Fruit fly (Drosophila melanogaster) whole organism, embryonic: ENCODE results near the gene Mon1.

Source experiments
- Aef1 ChIP-seq: fragments of 200-800 bp; sonication (Bioruptor generic); IDR thresholded peaks from 3 replicates; pipeline ENCODE4 v1.3.6; 2022; ENCODE audit warnings: missing biosample characterization, missing genetic modification characterization
- Bdp1 ChIP-seq: fragments of 200-800 bp; sonication (Bioruptor generic); optimal IDR thresholded peaks from 3 replicates; lab custom pipeline; 2016; ENCODE audit warnings: missing biosample characterization, missing genetic modification characterization
- CG10321 ChIP-seq: fragments of 200-800 bp; sonication (Bioruptor generic); IDR thresholded peaks from 2 replicates; pipeline ENCODE4 v1.3.6; 2022; ENCODE audit warnings: missing biosample characterization, missing genetic modification characterization
- CG11247 ChIP-seq: fragments of 200-800 bp; sonication (Bioruptor generic); IDR thresholded peaks from 2 replicates; pipeline ENCODE4 v1.3.6; 2022; ENCODE audit warnings: missing biosample characterization, missing genetic modification characterization
- CG11723 ChIP-seq: fragments of 200-800 bp; sonication (Bioruptor generic); optimal IDR thresholded peaks from 2 replicates; lab custom pipeline; 2017; ENCODE audit warnings: missing biosample characterization, mild to moderate bottlenecking, missing genetic modification characterization
- CG12155 ChIP-seq: fragments of 200-800 bp; sonication (Bioruptor generic); optimal IDR thresholded peaks from 3 replicates; lab custom pipeline; 2016; ENCODE audit warnings: missing biosample characterization, missing genetic modification characterization
- CG12391 ChIP-seq: fragments of 200-800 bp; sonication (Bioruptor generic); optimal IDR thresholded peaks from 3 replicates; lab custom pipeline; 2018; ENCODE audit warnings: missing biosample characterization, mild to moderate bottlenecking, missing genetic modification characterization, moderate library complexity
- CG13296 ChIP-seq: fragments of 200-800 bp; sonication (Bioruptor generic); optimal IDR thresholded peaks from 3 replicates; lab custom pipeline; 2018; ENCODE audit warnings: missing biosample characterization, mild to moderate bottlenecking, missing genetic modification characterization
- CG15011 ChIP-seq: fragments of 200-800 bp; sonication (Bioruptor generic); optimal IDR thresholded peaks from 3 replicates; lab custom pipeline; 2018; ENCODE audit warnings: missing biosample characterization, mild to moderate bottlenecking, missing genetic modification characterization
- CG15601 ChIP-seq: fragments of 200-800 bp; sonication (Bioruptor generic); optimal IDR thresholded peaks from 3 replicates; lab custom pipeline; 2019; ENCODE audit warnings: missing biosample characterization, mild to moderate bottlenecking, missing genetic modification characterization, moderate library complexity
- CG1602 ChIP-seq: fragments of 200-800 bp; sonication (Bioruptor generic); optimal IDR thresholded peaks from 3 replicates; lab custom pipeline; 2016; ENCODE audit warnings: missing biosample characterization, missing genetic modification characterization
- CG16813 ChIP-seq: fragments of 200-800 bp; sonication (Bioruptor generic); IDR thresholded peaks from 3 replicates; pipeline ENCODE4 v1.3.6; 2022; ENCODE audit warnings: missing biosample characterization, missing genetic modification characterization; ENCODE audit not compliant: partially characterized antibody
- CG18619 ChIP-seq: fragments of 200-800 bp; sonication (Bioruptor generic); optimal IDR thresholded peaks from 3 replicates; lab custom pipeline; 2017; ENCODE audit warnings: missing biosample characterization, mild to moderate bottlenecking, missing genetic modification characterization
- CG4404 ChIP-seq: fragments of 200-800 bp; sonication (Bioruptor generic); IDR thresholded peaks from 2 replicates; pipeline ENCODE4 v1.3.6; 2022; ENCODE audit warnings: missing biosample characterization, missing genetic modification characterization
- CG6254 ChIP-seq: fragments of 200-800 bp; sonication (Bioruptor generic); optimal IDR thresholded peaks from 3 replicates; lab custom pipeline; 2017; ENCODE audit warnings: mild to moderate bottlenecking, missing biosample characterization, missing genetic modification reagents, missing genetic modification characterization
- CG8765 ChIP-seq: fragments of 200-800 bp; sonication (Bioruptor generic); IDR thresholded peaks from 2 replicates; pipeline ENCODE4 v1.3.6; 2022; ENCODE audit warnings: missing biosample characterization, missing genetic modification characterization
- CG8944 ChIP-seq: fragments of 200-800 bp; sonication (Bioruptor generic); optimal IDR thresholded peaks from 3 replicates; lab custom pipeline; 2016; ENCODE audit warnings: missing biosample characterization, missing genetic modification characterization
- CG9727 ChIP-seq: fragments of 200-800 bp; sonication (Bioruptor generic); optimal IDR thresholded peaks from 3 replicates; lab custom pipeline; 2017; ENCODE audit warnings: missing biosample characterization, mild to moderate bottlenecking, missing genetic modification characterization
- CHES-1-like ChIP-seq: fragments of 200-800 bp; sonication (Bioruptor generic); optimal IDR thresholded peaks from 2 replicates; lab custom pipeline; 2016; ENCODE audit warnings: missing biosample characterization, missing genetic modification characterization
- Dll ChIP-seq: fragments of 200-800 bp; sonication (Bioruptor generic); IDR thresholded peaks from 4 replicates; pipeline ENCODE4 v1.3.6; 2022; ENCODE audit warnings: missing biosample characterization, missing genetic modification characterization; ENCODE audit not compliant: partially characterized antibody
- Doc2 ChIP-seq: fragments of 200-800 bp; sonication (Bioruptor generic); IDR thresholded peaks from 2 replicates; pipeline ENCODE4 v1.3.6; 2022; ENCODE audit warnings: missing biosample characterization, missing genetic modification characterization
- Dref ChIP-seq: fragments of 200-800 bp; sonication (Bioruptor generic); IDR thresholded peaks from 2 replicates; pipeline ENCODE4 v1.3.6; 2022; ENCODE audit warnings: missing biosample characterization, missing genetic modification characterization
- E2f1 ChIP-seq: fragments of 200-800 bp; sonication (Bioruptor generic); IDR thresholded peaks from 2 replicates; pipeline ENCODE4 v1.3.6; 2022; ENCODE audit warnings: missing biosample characterization, missing genetic modification characterization
- HHEX ChIP-seq: fragments of 200-800 bp; sonication (Bioruptor generic); optimal IDR thresholded peaks from 3 replicates; lab custom pipeline; 2017; ENCODE audit warnings: missing biosample characterization, mild to moderate bottlenecking, missing genetic modification characterization, missing genetic modification reagents
- HLH54F ChIP-seq: fragments of 200-800 bp; sonication (Bioruptor generic); optimal IDR thresholded peaks from 3 replicates; lab custom pipeline; 2016; ENCODE audit warnings: missing biosample characterization, missing genetic modification characterization
- HLHmδ ChIP-seq: fragments of 200-800 bp; sonication (Bioruptor generic); optimal IDR thresholded peaks from 2 replicates; lab custom pipeline; 2018; ENCODE audit warnings: missing biosample characterization, mild to moderate bottlenecking, missing genetic modification characterization, moderate library complexity
- HmgZ ChIP-seq: fragments of 200-800 bp; sonication (Bioruptor generic); optimal IDR thresholded peaks from 2 replicates; lab custom pipeline; 2018; ENCODE audit warnings: missing biosample characterization, mild to moderate bottlenecking, missing genetic modification characterization
- Hmr ChIP-seq: fragments of 200-800 bp; sonication (Bioruptor generic); optimal IDR thresholded peaks from 3 replicates; lab custom pipeline; 2017; ENCODE audit warnings: mild to moderate bottlenecking, missing biosample characterization, missing genetic modification reagents, missing genetic modification characterization
- Hsf ChIP-seq: fragments of 200-800 bp; sonication (Bioruptor generic); optimal IDR thresholded peaks from 3 replicates; lab custom pipeline; 2016; ENCODE audit warnings: missing biosample characterization, missing genetic modification characterization
- Lhr ChIP-seq: fragments of 200-800 bp; sonication (Bioruptor generic); optimal IDR thresholded peaks from 3 replicates; lab custom pipeline; 2017; ENCODE audit warnings: mild to moderate bottlenecking, missing biosample characterization, missing genetic modification reagents, missing genetic modification characterization
- NC2β ChIP-seq: fragments of 200-800 bp; sonication (Bioruptor generic); optimal IDR thresholded peaks from 2 replicates; lab custom pipeline; 2016; ENCODE audit warnings: missing biosample characterization, missing genetic modification characterization
- NK7.1 ChIP-seq: fragments of 200-800 bp; sonication (Bioruptor generic); optimal IDR thresholded peaks from 3 replicates; lab custom pipeline; 2016; ENCODE audit warnings: missing biosample characterization, missing genetic modification characterization
- Usf ChIP-seq: fragments of 200-800 bp; sonication (Bioruptor generic); optimal IDR thresholded peaks from 2 replicates; lab custom pipeline; 2017; ENCODE audit warnings: missing genotype, missing biosample characterization, missing genetic modification characterization
- bcd ChIP-seq: fragments of 200-800 bp; sonication (Bioruptor generic); optimal IDR thresholded peaks from 2 replicates; lab custom pipeline; 2017; ENCODE audit warnings: missing biosample characterization, mild to moderate bottlenecking, missing genetic modification characterization
- chn ChIP-seq: fragments of 200-800 bp; sonication (Bioruptor generic); optimal IDR thresholded peaks from 2 replicates; lab custom pipeline; 2016; ENCODE audit warnings: missing biosample characterization, missing genetic modification characterization
- dimm ChIP-seq: fragments of 200-800 bp; sonication (Bioruptor generic); IDR thresholded peaks from 2 replicates; pipeline ENCODE4 v1.3.6; 2022; ENCODE audit warnings: missing biosample characterization, missing genetic modification characterization
- fd96Cb ChIP-seq: fragments of 200-800 bp; sonication (Bioruptor generic); optimal IDR thresholded peaks from 2 replicates; lab custom pipeline; 2018; ENCODE audit warnings: missing biosample characterization, mild to moderate bottlenecking, missing genetic modification characterization, moderate library complexity
- fru ChIP-seq: fragments of >200 bp; optimal IDR thresholded peaks from 2 replicates; lab custom pipeline; 2017
- her ChIP-seq: fragments of 200-800 bp; sonication (Bioruptor generic); optimal IDR thresholded peaks from 2 replicates; lab custom pipeline; 2016; ENCODE audit warnings: missing biosample characterization, missing genetic modification characterization
- jing ChIP-seq: fragments of 200-800 bp; sonication (Bioruptor generic); optimal IDR thresholded peaks from 2 replicates; lab custom pipeline; 2018; ENCODE audit warnings: missing biosample characterization, mild to moderate bottlenecking, missing genetic modification characterization
- klu ChIP-seq: fragments of 200-800 bp; sonication (Bioruptor generic); IDR thresholded peaks from 2 replicates; pipeline ENCODE4 v1.3.6; 2022; ENCODE audit warnings: missing biosample characterization, missing genetic modification characterization
- lov ChIP-seq, 2 experiments: fragments of 200-800 bp in 1 of 2; fragments of >200 bp in 1 of 2; sonication (Bioruptor generic) in 1 of 2; IDR thresholded peaks in 1 of 2; optimal IDR thresholded peaks in 1 of 2; 2 replicates in 1 of 2; 3 replicates in 1 of 2; pipeline versions ENCODE4 v1.3.6 to Lab custom; 2017 to 2022; ENCODE audit warnings: missing biosample characterization in 1 of 2, missing genetic modification characterization in 1 of 2
- mirr ChIP-seq: fragments of 200-800 bp; sonication (Bioruptor generic); optimal IDR thresholded peaks from 3 replicates; lab custom pipeline; 2018; ENCODE audit warnings: missing biosample characterization, mild to moderate bottlenecking, missing genetic modification characterization
- repo ChIP-seq: fragments of 200-800 bp; sonication (Bioruptor generic); optimal IDR thresholded peaks from 2 replicates; lab custom pipeline; 2016; ENCODE audit warnings: missing biosample characterization, missing genetic modification characterization
- ro ChIP-seq: fragments of 200-800 bp; sonication (Bioruptor generic); IDR thresholded peaks from 2 replicates; pipeline ENCODE4 v1.3.6; 2022; ENCODE audit warnings: missing biosample characterization, missing genetic modification characterization
- twi ChIP-seq: fragments of 200-800 bp; optimal IDR thresholded peaks from 2 replicates; lab custom pipeline; 2019; ENCODE audit warnings: missing biosample characterization, mild to moderate bottlenecking, missing genetic modification characterization, moderate library complexity
- vfl ChIP-seq: fragments of 200-800 bp; sonication (Bioruptor generic); optimal IDR thresholded peaks from 2 replicates; lab custom pipeline; 2016; ENCODE audit warnings: missing biosample characterization, missing genetic modification characterization
- zen ChIP-seq: fragments of 200-800 bp; sonication (Bioruptor generic); optimal IDR thresholded peaks from 3 replicates; lab custom pipeline; 2018; ENCODE audit warnings: missing biosample characterization, mild to moderate bottlenecking, missing genetic modification characterization, moderate library complexity
- zfh1 ChIP-seq: fragments of 200-800 bp; sonication (Bioruptor generic); IDR thresholded peaks from 3 replicates; pipeline ENCODE4 v1.3.6; 2022; ENCODE audit warnings: missing biosample characterization, missing genetic modification characterization

The Mon1 gene

DNA sequence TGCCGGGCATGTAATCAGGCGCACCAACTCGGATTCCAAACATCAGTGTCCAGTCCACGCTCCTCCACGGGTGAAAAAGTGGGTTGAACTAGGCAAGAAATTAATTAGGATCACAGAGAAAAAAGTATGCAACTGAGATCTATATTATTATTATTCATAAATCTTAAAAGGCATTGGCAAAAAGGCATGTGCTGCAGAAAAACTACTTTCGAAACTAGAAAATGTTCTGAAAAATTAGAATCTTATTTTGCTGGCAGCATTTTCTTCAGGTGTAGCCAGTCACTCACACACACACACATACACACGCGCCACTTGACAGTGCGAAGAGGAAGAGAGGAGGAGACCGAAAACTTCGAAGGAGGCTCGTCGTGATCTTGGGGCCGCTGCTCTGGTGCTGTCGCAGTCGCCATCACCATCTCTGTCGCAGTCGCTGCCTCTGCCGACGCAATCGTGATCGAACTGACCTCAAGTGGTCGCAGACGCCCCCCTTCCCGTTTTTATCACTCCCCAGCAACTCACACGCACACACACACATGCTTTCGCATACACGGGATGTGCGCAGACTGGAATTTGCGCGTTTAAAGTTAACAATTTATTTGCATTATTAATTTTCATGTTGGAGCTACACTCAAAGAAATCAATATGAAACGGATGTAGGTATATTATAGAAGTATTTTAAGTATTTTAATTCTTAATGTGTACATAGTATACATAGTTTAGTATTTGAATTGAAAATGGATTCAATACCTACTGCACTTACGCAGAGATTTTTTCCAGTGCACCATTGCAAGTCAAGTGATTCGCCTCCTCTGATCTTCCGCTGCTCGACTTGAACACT is 37.2 kb downstream of the Mon1 start (continued):
- TF ChIP-seq dimm (GFP tag; lab: Robert Waterston, UW), result peak; percentile 33; the same call in 1 of the 2 replicates
- no peak for TF ChIP-seq CG15601 (tag; lab: Kevin White, UChicago)
- TF ChIP-seq fd96Cb, result peak; percentile 45
- TF ChIP-seq CG6254 (GFP tag; lab: Kevin White, UChicago), result peak; percentile 22
- no peak for TF ChIP-seq Dref
- no peak for TF ChIP-seq Lhr
- TF ChIP-seq HLH54F (GFP tag; lab: Kevin White, UChicago), result peak; percentile 33
- TF ChIP-seq CG12155 (GFP tag; lab: Kevin White, UChicago), result peak; percentile 39
- peak; percentile 21 for TF ChIP-seq Usf
- peak; percentile 24 for TF ChIP-seq CG1602
- no peak for TF ChIP-seq repo (GFP tag; lab: Kevin White, UChicago)
- TF ChIP-seq twi (tag; lab: Kevin White, UChicago), result peak; percentile 35
- no peak for TF ChIP-seq CG10321 (GFP tag; lab: Robert Waterston, UW)
- TF ChIP-seq lov (optimal IDR thresholded peaks at IDR 0.05; lab: Kevin White, UChicago), result no peak
- peak; percentile 54; the same call in 1 of the 3 replicates for TF ChIP-seq lov (GFP tag; IDR thresholded peaks at IDR 0.05; lab: Robert Waterston, UW)
- peak; percentile 31 for TF ChIP-seq Hmr (GFP tag; lab: Kevin White, UChicago)
- TF ChIP-seq CG13296 (GFP tag; lab: Kevin White, UChicago), result peak; percentile 26
- peak; percentile 32 for TF ChIP-seq CG15011 (GFP tag; lab: Kevin White, UChicago)
- no peak for TF ChIP-seq HmgZ (tag; lab: Kevin White, UChicago)
- peak; percentile 51 for TF ChIP-seq chn (GFP tag; lab: Kevin White, UChicago)
- TF ChIP-seq zen (tag; lab: Kevin White, UChicago), result peak; percentile 31
- TF ChIP-seq CG8944 (GFP tag; lab: Kevin White, UChicago), result no peak
- TF ChIP-seq Hsf (GFP tag; lab: Kevin White, UChicago), result peak; percentile 56
- TF ChIP-seq NC2β (GFP tag; lab: Kevin White, UChicago), result no peak
- TF ChIP-seq CG11723 (GFP tag; lab: Kevin White, UChicago), result peak; percentile 19
- TF ChIP-seq klu (GFP tag; lab: Robert Waterston, UW), result peak; percentile 44
- TF ChIP-seq CG9727 (GFP tag; lab: Kevin White, UChicago), result peak; percentile 29
- TF ChIP-seq ro (GFP tag; lab: Robert Waterston, UW), result peak; percentile 56; the same call in 1 of the 2 replicates
- TF ChIP-seq HHEX, result peak; percentile 4
- TF ChIP-seq bcd (GFP tag; lab: Kevin White, UChicago), result peak; percentile 44
- TF ChIP-seq HLHmδ (GFP tag; lab: Kevin White, UChicago), result no peak
- TF ChIP-seq CG18619 (GFP tag; lab: Kevin White, UChicago), result peak; percentile 24
- TF ChIP-seq jing (GFP tag; lab: Kevin White, UChicago), result peak; percentile 40
- TF ChIP-seq Dll (GFP tag; lab: Robert Waterston, UW), result no peak
- TF ChIP-seq zfh1 (GFP tag; lab: Robert Waterston, UW), result peak; percentile 78
- TF ChIP-seq E2f1, result peak; percentile 67
- TF ChIP-seq fru, result no peak
- peak; percentile 41 for TF ChIP-seq CG4404
- TF ChIP-seq mirr, result no peak
- 0 out of 2 replicates have a peak, but pooled peaks have one; percentile 42 for TF ChIP-seq CG8765 (GFP tag; lab: Robert Waterston, UW)
- TF ChIP-seq Aef1 (GFP tag; lab: Robert Waterston, UW), result peak; percentile 64
- TF ChIP-seq CG11247, result peak; percentile 63
- no peak for TF ChIP-seq NK7.1 (GFP tag; lab: Kevin White, UChicago)
- TF ChIP-seq CG16813 (GFP tag; lab: Robert Waterston, UW), result no peak
- TF ChIP-seq vfl (GFP tag; lab: Kevin White, UChicago), result no peak
- TF ChIP-seq CG12391 (tag; lab: Kevin White, UChicago), result peak; percentile 53
- TF ChIP-seq CHES-1-like (GFP tag; lab: Kevin White, UChicago), result no peak
- TF ChIP-seq Bdp1, result no peak
- no peak for TF ChIP-seq her (GFP tag; lab: Kevin White, UChicago)
- TF ChIP-seq Doc2, result peak; percentile 42; the same call in 1 of the 2 replicates
